Worm (Caenorhabditis elegans): ENCODE results near the gene T13F2.6.

The T13F2.6 gene

DNA sequence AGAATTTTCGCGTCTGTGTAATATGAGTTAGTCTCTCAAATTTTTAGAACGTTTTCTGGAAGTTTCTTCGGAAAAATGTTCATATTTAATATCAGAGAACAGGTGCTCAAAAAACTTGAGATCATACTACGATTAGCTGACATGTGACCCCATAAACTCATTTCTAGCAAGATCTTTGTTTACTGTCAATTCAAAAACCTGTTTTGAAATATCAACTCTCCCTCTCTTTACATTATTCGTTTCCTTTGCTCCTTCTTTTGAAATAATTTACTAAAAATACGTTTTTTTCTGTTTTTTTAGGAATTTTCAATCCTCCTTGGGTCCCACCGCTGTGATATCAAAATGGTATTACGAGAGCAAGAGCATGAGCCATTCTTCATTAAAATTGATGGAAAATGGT lies 21.0 kb downstream of the T13F2.6 start, which contains the start of gene fat-4:
fat-4 (plus strand) TSS at position 301 of the 400 bp plus-strand sequence.
- no peak for TF ChIP-seq unc-62 (GFP tag; optimal IDR thresholded peaks at IDR 0.05)

- no peak for TF ChIP-seq unc-62 (GFP tag; optimal IDR thresholded peaks at IDR 0.05)
These were observed 21.5 kb downstream of the T13F2.6 start for ce11 chrIV:9799664-9800063.

DNA sequence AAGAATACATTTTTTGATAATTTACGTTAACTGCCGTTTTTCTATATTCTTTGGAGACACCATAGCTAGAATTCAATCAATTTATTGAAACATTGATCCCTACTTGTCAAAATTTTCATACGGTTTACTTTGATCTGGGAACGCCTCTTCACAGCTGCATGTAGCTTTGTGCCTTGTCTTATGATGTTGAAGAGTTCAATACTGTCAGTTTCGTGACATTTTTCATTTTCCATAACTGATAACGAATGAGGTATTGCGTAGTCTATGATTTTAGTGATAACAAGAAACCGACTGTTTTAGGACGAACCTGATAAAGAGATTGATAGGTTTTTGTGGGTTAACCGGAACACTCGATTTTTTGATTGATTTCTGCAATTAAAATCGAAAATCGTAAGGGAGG lies 23.3 kb downstream of the T13F2.6 start:
- TF ChIP-seq unc-62 (GFP tag; optimal IDR thresholded peaks at IDR 0.05) = no peak

- no peak for TF ChIP-seq unc-62 (GFP tag; optimal IDR thresholded peaks at IDR 0.05)
These were observed 24.6 kb downstream of the T13F2.6 start, which contains the start of gene fat-3 for ce11 chrIV:9802711-9803110. TSS of gene fat-3 (plus strand) at chrIV:9803023.

DNA sequence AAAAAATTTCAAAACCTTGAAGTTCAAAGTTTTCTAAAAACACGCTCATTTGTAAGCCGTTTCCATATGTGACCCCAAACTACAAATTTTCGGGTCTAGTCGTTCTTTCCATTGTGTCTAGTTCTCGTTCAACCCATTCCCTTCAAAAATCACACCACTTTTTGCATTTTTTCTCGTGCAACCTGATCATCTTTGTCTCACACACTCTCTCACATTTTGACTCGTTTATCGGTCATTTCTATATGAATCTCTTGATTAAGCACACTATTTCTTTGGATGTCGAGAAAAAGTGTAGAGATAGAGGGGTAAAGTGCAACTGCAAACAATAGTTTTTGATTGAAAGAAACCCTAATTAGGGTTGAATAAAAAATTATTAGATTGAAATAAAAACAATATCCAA lies 25.4 kb downstream of the T13F2.6 start:
- no peak for TF ChIP-seq unc-62 (GFP tag; optimal IDR thresholded peaks at IDR 0.05)

ce11 chrIV:9810633-9811032 lies 32.5 kb downstream of the T13F2.6 start, which contains the start of gene dct-15:
TSS of gene dct-15 (minus strand) at chrIV:9810733.
- TF ChIP-seq unc-62 (GFP tag; optimal IDR thresholded peaks at IDR 0.05) = no peak

DNA sequence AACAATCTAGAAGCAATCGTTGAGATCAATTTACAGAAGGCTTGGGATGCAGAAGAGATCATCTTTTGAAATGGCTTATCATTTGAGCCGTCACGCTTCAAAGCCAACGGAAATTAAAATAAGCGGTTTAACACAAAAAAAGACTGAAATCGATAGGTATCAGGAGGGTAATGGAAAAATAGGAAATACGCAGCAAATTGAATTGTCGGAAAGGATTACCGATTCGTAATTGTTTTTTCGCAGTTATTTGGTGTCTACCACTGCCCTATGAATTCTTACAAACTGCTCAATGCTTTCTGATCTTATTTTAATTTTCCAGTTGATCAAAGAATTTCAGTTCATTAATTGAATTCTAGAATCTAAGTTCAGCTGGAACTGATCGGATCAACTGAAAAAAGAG lies 33.4 kb downstream of the T13F2.6 start:
- TF ChIP-seq unc-62 (GFP tag; optimal IDR thresholded peaks at IDR 0.05) = no peak

- no peak for TF ChIP-seq unc-62 (GFP tag; optimal IDR thresholded peaks at IDR 0.05)
These were observed 37.3 kb downstream of the T13F2.6 start, which contains the start of gene egl-20 for ce11 chrIV:9815432-9815831. TSS of gene egl-20 (minus strand) at chrIV:9815532.

- TF ChIP-seq unc-62 (GFP tag; optimal IDR thresholded peaks at IDR 0.05) = no peak
These were observed 43.5 kb downstream of the T13F2.6 start, which contains the start of gene col-123 for ce11 chrIV:9821621-9822020. TSS of gene col-123 (plus strand) at chrIV:9821921.

ce11 chrIV:9822585-9822984 lies 44.5 kb downstream of the T13F2.6 start:
- no peak for TF ChIP-seq unc-62 (GFP tag; optimal IDR thresholded peaks at IDR 0.05)

- no peak for TF ChIP-seq unc-62 (GFP tag; optimal IDR thresholded peaks at IDR 0.05)
These were observed 46.4 kb downstream of the T13F2.6 start, which contains the start of gene catp-6 for ce11 chrIV:9824480-9824879. TSS of gene catp-6 (minus strand) at chrIV:9824580.

DNA sequence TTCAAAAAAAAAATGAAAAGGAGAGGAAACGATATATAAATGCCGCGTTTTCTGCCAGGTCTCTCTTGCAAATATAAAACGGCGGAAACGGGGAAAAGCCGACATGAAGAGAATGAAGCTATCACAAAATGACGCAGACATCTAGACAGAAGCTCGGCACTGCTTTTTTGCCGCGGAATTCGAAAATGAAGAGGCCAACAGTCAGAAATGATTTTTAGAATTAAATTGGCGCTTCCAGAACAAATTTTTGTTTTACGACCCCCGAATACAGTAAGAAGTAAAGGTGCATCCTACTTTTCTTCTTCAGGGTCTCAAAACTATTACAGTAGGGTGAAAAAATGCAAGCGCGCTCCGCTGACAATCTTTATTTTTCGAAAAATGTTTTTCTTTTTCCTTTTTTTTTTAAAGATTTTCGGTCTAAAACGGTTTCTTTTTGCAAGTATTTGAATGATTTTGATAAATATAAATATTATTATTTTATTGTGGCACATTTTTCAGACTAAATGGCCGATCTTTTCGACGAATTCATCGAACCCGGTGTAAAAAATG lies 47.1 kb downstream of the T13F2.6 start, which contains the start of gene mtr-4:
mtr-4 (plus strand) TSS at position 499 of the 549 bp plus-strand sequence.
- no peak for TF ChIP-seq unc-62 (GFP tag; optimal IDR thresholded peaks at IDR 0.05)

Data from whole organism, dauer.